Fruit fly (Drosophila melanogaster) S2 (cell line): Measurements from ENCODE around the gene PolrMT.

Source experiments
- CG8478 ChIP-seq: fragments of >200 bp; optimal IDR thresholded peaks from 2 replicates; lab custom pipeline; 2018
- CTCF ChIP-seq, 2 experiments: fragments of >200 bp; optimal IDR thresholded peaks; 2 replicates each; lab custom pipeline; 2018

dm6 chr2L:1070941-1071340 lies 37.2 kb downstream of the PolrMT start:
- no peak for TF ChIP-seq CG8478 (lab: Kevin White, UChicago)
- TF ChIP-seq CTCF (optimal IDR thresholded peaks at IDR 0.05; lab: Kevin White, UChicago): no peak
